Fruit fly (Drosophila melanogaster): Measurements from ENCODE around the gene kmg.
A peak's percentile ranks its signal among the peaks of the same experiment; 100 is the strongest.

The kmg gene

dm6 chr2L:13156349-13156748 is 4.0 kb upstream of the kmg start (continued):
- TF ChIP-seq caup (GFP tag; optimal IDR thresholded peaks at IDR 0.05; ENCODE audit: severe bottlenecking) (no peak), hkb (optimal IDR thresholded peaks at IDR 0.05) (no peak), hkb (GFP tag; IDR thresholded peaks at IDR 0.05) (peak; percentile 57), CG14667 (GFP tag; IDR thresholded peaks at IDR 0.05) (no peak), inv (GFP tag; IDR thresholded peaks at IDR 0.05; ENCODE audit: partially characterized antibody) (no peak), CG4328 (GFP tag; optimal IDR thresholded peaks at IDR 0.05) (no peak), Hmr (GFP tag; optimal IDR thresholded peaks at IDR 0.05) (peak; percentile 2), CG7987 (GFP tag; optimal IDR thresholded peaks at IDR 0.05) (no peak), Abd-B (GFP tag; optimal IDR thresholded peaks at IDR 0.05) (no peak), pita (GFP tag; optimal IDR thresholded peaks at IDR 0.05) (no peak), tup (GFP tag; optimal IDR thresholded peaks at IDR 0.05) (no peak), CG12155 (GFP tag; optimal IDR thresholded peaks at IDR 0.05) (no peak), row (GFP tag; IDR thresholded peaks at IDR 0.05) (peak; percentile 44; the same call in 1 of the 3 replicates), CG11247 (GFP tag; IDR thresholded peaks at IDR 0.05) (no peak), B-H2 (GFP tag; optimal IDR thresholded peaks at IDR 0.05) (no peak), Dfd (GFP tag; optimal IDR thresholded peaks at IDR 0.05) (no peak), Aef1 (GFP tag; IDR thresholded peaks at IDR 0.05) (no peak), CG12659 (GFP tag; optimal IDR thresholded peaks at IDR 0.05) (peak; percentile 12), so (GFP tag; IDR thresholded peaks at IDR 0.05) (0 out of 3 replicates have a peak, but pooled peaks have one; percentile 39), Meics (GFP tag; optimal IDR thresholded peaks at IDR 0.05) (peak; percentile 24), Ptx1 (GFP tag; IDR thresholded peaks at IDR 0.05) (0 out of 2 replicates have a peak, but pooled peaks have one; percentile 25), salm (tag; optimal IDR thresholded peaks at IDR 0.05) (no peak), CG34224 (GFP tag; IDR thresholded peaks at IDR 0.05; ENCODE audit: partially characterized antibody) (no peak), CG12391 (tag; optimal IDR thresholded peaks at IDR 0.05) (peak; percentile 22), aop (GFP tag; IDR thresholded peaks at IDR 0.05) (no peak), CG16863 (GFP tag; optimal IDR thresholded peaks at IDR 0.05) (no peak), hb (GFP tag; IDR thresholded peaks at IDR 0.05; ENCODE audit: partially characterized antibody) (no peak), sna (GFP tag; IDR thresholded peaks at IDR 0.05; ENCODE audit: partially characterized antibody) (no peak), CG14441 (GFP tag; IDR thresholded peaks at IDR 0.05) (no peak), CG11398 (GFP tag; optimal IDR thresholded peaks at IDR 0.05) (no peak), bowl (GFP tag; IDR thresholded peaks at IDR 0.05) (no peak), CG10959 (GFP tag; IDR thresholded peaks at IDR 0.05) (no peak), CG2678 (tag; optimal IDR thresholded peaks at IDR 0.05) (peak; percentile 52), Hr39 (optimal IDR thresholded peaks at IDR 0.05) (no peak), Fer2 (tag; optimal IDR thresholded peaks at IDR 0.05) (no peak), CG11695 (GFP tag; IDR thresholded peaks at IDR 0.05) (peak; percentile 61; the same call in 2 of the 3 replicates), Bdp1 (GFP tag; optimal IDR thresholded peaks at IDR 0.05) (no peak), tgo (GFP tag; IDR thresholded peaks at IDR 0.05) (peak; percentile 53; the same call in 2 of the 3 replicates), CG7839 (tag; optimal IDR thresholded peaks at IDR 0.05) (peak; percentile 46), CG5180 (GFP tag; optimal IDR thresholded peaks at IDR 0.05) (no peak), CG7271 (tag; optimal IDR thresholded peaks at IDR 0.05) (no peak), CG1792 (GFP tag; optimal IDR thresholded peaks at IDR 0.05) (no peak), CG1529 (GFP tag; optimal IDR thresholded peaks at IDR 0.05) (no peak), Atf-2 (GFP tag; optimal IDR thresholded peaks at IDR 0.05) (no peak), CG12744 (GFP tag; optimal IDR thresholded peaks at IDR 0.05) (no peak), CG1832 (GFP tag; optimal IDR thresholded peaks at IDR 0.05) (no peak), gcm2 (GFP tag; optimal IDR thresholded peaks at IDR 0.05) (no peak), ssp (GFP tag; IDR thresholded peaks at IDR 0.05) (no peak), CG11085 (GFP tag; IDR thresholded peaks at IDR 0.05) (no peak), CG31441 (GFP tag; IDR thresholded peaks at IDR 0.05) (peak; percentile 33; the same call in 1 of the 2 replicates), CG17568 (GFP tag; optimal IDR thresholded peaks at IDR 0.05) (no peak), usp (GFP tag; optimal IDR thresholded peaks at IDR 0.05) (no peak)

Data from whole organism, embryonic.